Fruit fly (Drosophila melanogaster) whole organism, embryonic: Measurements from ENCODE around the gene Fdx1.

Experiments
- CG10565 ChIP-seq: fragments of 200-800 bp; sonication (Bioruptor generic); optimal IDR thresholded peaks from 3 replicates; lab custom pipeline; 2016; ENCODE audit warnings: missing biosample characterization, mild to moderate bottlenecking, missing genetic modification characterization
- CG10654 ChIP-seq: fragments of 200-800 bp; sonication (Bioruptor generic); optimal IDR thresholded peaks from 2 replicates; lab custom pipeline; 2016; ENCODE audit warnings: missing biosample characterization, missing genetic modification characterization
- CG11695 ChIP-seq: fragments of 200-800 bp; sonication (Bioruptor generic); IDR thresholded peaks from 3 replicates; pipeline ENCODE4 v1.3.6; 2022; ENCODE audit warnings: missing biosample characterization, missing genetic modification characterization
- CG1233 ChIP-seq: fragments of 200-800 bp; sonication (Bioruptor generic); optimal IDR thresholded peaks from 4 replicates; lab custom pipeline; 2018; ENCODE audit warnings: missing biosample characterization, mild to moderate bottlenecking, missing genetic modification characterization
- CG13123 ChIP-seq: fragments of 200-800 bp; sonication (Bioruptor generic); optimal IDR thresholded peaks from 2 replicates; lab custom pipeline; 2016; ENCODE audit warnings: missing biosample characterization, missing genetic modification characterization
- CG13424 ChIP-seq: fragments of 200-800 bp; sonication (Bioruptor generic); optimal IDR thresholded peaks from 2 replicates; lab custom pipeline; 2019; ENCODE audit warnings: missing biosample characterization, mild to moderate bottlenecking, missing genetic modification characterization, moderate library complexity
- CG15073 ChIP-seq: fragments of 200-800 bp; sonication (Bioruptor generic); optimal IDR thresholded peaks from 2 replicates; lab custom pipeline; 2016; ENCODE audit warnings: missing biosample characterization, missing genetic modification characterization
- CG15696 ChIP-seq: fragments of 200-800 bp; sonication (Bioruptor generic); optimal IDR thresholded peaks from 2 replicates; lab custom pipeline; 2019; ENCODE audit warnings: missing biosample characterization, mild to moderate bottlenecking, missing genetic modification characterization, moderate library complexity
- CG2129 ChIP-seq: fragments of 200-800 bp; sonication (Bioruptor generic); IDR thresholded peaks from 2 replicates; pipeline ENCODE4 v1.3.6; 2022; ENCODE audit warnings: missing biosample characterization, missing genetic modification characterization; ENCODE audit not compliant: partially characterized antibody
- CG2199 ChIP-seq: fragments of 200-800 bp; sonication (Bioruptor generic); IDR thresholded peaks from 3 replicates; pipeline ENCODE4 v1.3.6; 2022; ENCODE audit warnings: missing biosample characterization, missing genetic modification characterization
- CG2202 ChIP-seq: fragments of 200-800 bp; sonication (Bioruptor generic); optimal IDR thresholded peaks from 2 replicates; lab custom pipeline; 2018; ENCODE audit warnings: missing biosample characterization, mild to moderate bottlenecking, missing genetic modification characterization
- CG34376 ChIP-seq: fragments of 200-800 bp; sonication (Bioruptor generic); optimal IDR thresholded peaks from 2 replicates; lab custom pipeline; 2018; ENCODE audit warnings: missing biosample characterization, mild to moderate bottlenecking, missing genetic modification characterization
- CG34422 ChIP-seq: fragments of 200-800 bp; sonication (Bioruptor generic); IDR thresholded peaks from 3 replicates; pipeline ENCODE4 v1.3.6; 2022; ENCODE audit warnings: missing biosample characterization, missing genetic modification characterization
- CG4282 ChIP-seq: fragments of 200-800 bp; sonication (Bioruptor generic); optimal IDR thresholded peaks from 2 replicates; lab custom pipeline; 2016; ENCODE audit warnings: missing biosample characterization, missing genetic modification characterization
- CG4360 ChIP-seq: fragments of 200-800 bp; sonication (Bioruptor generic); IDR thresholded peaks from 2 replicates; pipeline ENCODE4 v1.3.6; 2022; ENCODE audit warnings: missing biosample characterization, missing genetic modification characterization
- CG5180 ChIP-seq: fragments of 200-800 bp; sonication (Bioruptor generic); optimal IDR thresholded peaks from 3 replicates; lab custom pipeline; 2017; ENCODE audit warnings: missing biosample characterization, missing genetic modification characterization, mild to moderate bottlenecking, moderate library complexity, missing genetic modification reagents
- CG5953 ChIP-seq: fragments of 200-800 bp; sonication (Bioruptor generic); IDR thresholded peaks from 2 replicates; pipeline ENCODE4 v1.3.6; 2022; ENCODE audit warnings: missing biosample characterization, missing genetic modification characterization
- CG6689 ChIP-seq: fragments of 200-800 bp; sonication (Bioruptor generic); IDR thresholded peaks from 2 replicates; pipeline ENCODE4 v1.3.6; 2022; ENCODE audit warnings: missing biosample characterization, missing genetic modification characterization
- CG6791 ChIP-seq: fragments of 200-800 bp; sonication (Bioruptor generic); IDR thresholded peaks from 3 replicates; pipeline ENCODE4 v1.3.6; 2022; ENCODE audit warnings: missing biosample characterization, missing genetic modification characterization; ENCODE audit not compliant: partially characterized antibody
- CG7839 ChIP-seq: fragments of 200-800 bp; sonication (Bioruptor generic); optimal IDR thresholded peaks from 3 replicates; lab custom pipeline; 2018; ENCODE audit warnings: missing biosample characterization, mild to moderate bottlenecking, missing genetic modification characterization, moderate library complexity
- CG7987 ChIP-seq: fragments of 200-800 bp; sonication (Bioruptor generic); optimal IDR thresholded peaks from 2 replicates; lab custom pipeline; 2018; ENCODE audit warnings: missing biosample characterization, mild to moderate bottlenecking, missing genetic modification characterization, moderate library complexity
- CG9817 ChIP-seq: fragments of 200-800 bp; sonication (Bioruptor generic); optimal IDR thresholded peaks from 2 replicates; lab custom pipeline; 2018; ENCODE audit warnings: missing biosample characterization, mild to moderate bottlenecking, missing genetic modification characterization, moderate library complexity
- CG9876 ChIP-seq: fragments of 200-800 bp; sonication (Bioruptor generic); optimal IDR thresholded peaks from 2 replicates; lab custom pipeline; 2016; ENCODE audit warnings: missing biosample characterization, missing genetic modification characterization
- Elba2 ChIP-seq: fragments of 200-800 bp; sonication (Bioruptor generic); optimal IDR thresholded peaks from 3 replicates; lab custom pipeline; 2016; ENCODE audit warnings: missing biosample characterization, missing genetic modification characterization
- HmgD ChIP-seq: fragments of 200-800 bp; sonication (Bioruptor generic); optimal IDR thresholded peaks from 3 replicates; lab custom pipeline; 2016; ENCODE audit warnings: missing biosample characterization, missing genetic modification characterization
- Meics ChIP-seq: fragments of 200-800 bp; sonication (Bioruptor generic); optimal IDR thresholded peaks from 2 replicates; lab custom pipeline; 2017; ENCODE audit warnings: missing biosample characterization, mild to moderate bottlenecking, missing genetic modification characterization
- Sin3A ChIP-seq: fragments of >200 bp; optimal IDR thresholded peaks from 2 replicates; lab custom pipeline; 2018
- Six4 ChIP-seq: fragments of 200-800 bp; sonication (Bioruptor generic); optimal IDR thresholded peaks from 2 replicates; lab custom pipeline; 2016; ENCODE audit warnings: missing biosample characterization, missing genetic modification characterization
- Sry-δ ChIP-seq: fragments of 200-800 bp; sonication (Bioruptor generic); optimal IDR thresholded peaks from 2 replicates; lab custom pipeline; 2016; ENCODE audit warnings: missing biosample characterization, missing genetic modification characterization
- bsh ChIP-seq, 2 experiments: fragments of 200-800 bp; sonication (Bioruptor generic); optimal IDR thresholded peaks; 2 replicates each; lab custom pipeline; 2017 to 2018; ENCODE audit warnings: mild to moderate bottlenecking in 2 of 2, missing biosample characterization in 2 of 2, missing genetic modification characterization in 2 of 2, moderate library complexity in 1 of 2
- caup ChIP-seq: fragments of 200-800 bp; sonication (Bioruptor generic); optimal IDR thresholded peaks from 3 replicates; lab custom pipeline; 2017; ENCODE audit warnings: missing biosample characterization, mild to moderate bottlenecking, missing genetic modification characterization, moderate library complexity; ENCODE audit not compliant: severe bottlenecking
- chif ChIP-seq, 2 experiments: fragments of 200-800 bp; sonication (Bioruptor generic); optimal IDR thresholded peaks; 3 replicates each; lab custom pipeline; 2016; ENCODE audit warnings: missing biosample characterization in 2 of 2, missing genetic modification characterization in 2 of 2
- croc ChIP-seq: fragments of 200-800 bp; sonication (Bioruptor generic); conservative IDR thresholded peaks from 3 replicates; pipeline ENCODE4 v1.3.6; 2022; ENCODE audit warnings: missing biosample characterization, missing genetic modification characterization
- dmrt11E ChIP-seq: fragments of 200-800 bp; sonication (Bioruptor generic); optimal IDR thresholded peaks from 3 replicates; lab custom pipeline; 2018; ENCODE audit warnings: missing biosample characterization, mild to moderate bottlenecking, missing genetic modification characterization, moderate library complexity
- emc ChIP-seq: fragments of 200-800 bp; sonication (Bioruptor generic); optimal IDR thresholded peaks from 2 replicates; lab custom pipeline; 2016; ENCODE audit warnings: missing biosample characterization, missing genetic modification characterization
- eve ChIP-seq, 2 experiments: fragments of >200 bp; optimal IDR thresholded peaks; 2 replicates each; lab custom pipeline; 2017; ENCODE audit warnings: missing biosample characterization in 2 of 2, missing genetic modification characterization in 2 of 2
- eyg ChIP-seq: fragments of 200-800 bp; sonication (Bioruptor generic); optimal IDR thresholded peaks from 3 replicates; lab custom pipeline; 2016; ENCODE audit warnings: missing biosample characterization, missing genetic modification characterization
- gfzf ChIP-seq: fragments of 200-800 bp; sonication (Bioruptor generic); optimal IDR thresholded peaks from 2 replicates; lab custom pipeline; 2016; ENCODE audit warnings: missing biosample characterization, mild to moderate bottlenecking, missing genetic modification characterization, moderate library complexity
- grau ChIP-seq: fragments of 200-800 bp; optimal IDR thresholded peaks from 3 replicates; lab custom pipeline; 2019; ENCODE audit warnings: missing biosample characterization, mild to moderate bottlenecking, missing genetic modification characterization, moderate library complexity
- ham ChIP-seq: fragments of 200-800 bp; sonication (Bioruptor generic); IDR thresholded peaks from 2 replicates; pipeline ENCODE4 v1.3.6; 2022; ENCODE audit warnings: missing biosample characterization, missing genetic modification characterization
- jumu ChIP-seq: fragments of 200-800 bp; sonication (Bioruptor generic); optimal IDR thresholded peaks from 3 replicates; lab custom pipeline; 2016; ENCODE audit warnings: missing biosample characterization, missing genetic modification characterization
- kah ChIP-seq: fragments of 200-800 bp; sonication (Bioruptor generic); optimal IDR thresholded peaks from 2 replicates; lab custom pipeline; 2018; ENCODE audit warnings: missing biosample characterization, mild to moderate bottlenecking, missing genetic modification characterization
- pros ChIP-seq: fragments of 200-800 bp; sonication (Bioruptor generic); optimal IDR thresholded peaks from 3 replicates; lab custom pipeline; 2019; ENCODE audit warnings: missing biosample characterization, mild to moderate bottlenecking, missing genetic modification characterization, moderate library complexity
- ro ChIP-seq: fragments of 200-800 bp; sonication (Bioruptor generic); IDR thresholded peaks from 2 replicates; pipeline ENCODE4 v1.3.6; 2022; ENCODE audit warnings: missing biosample characterization, missing genetic modification characterization
- seq ChIP-seq: fragments of 200-800 bp; sonication (Bioruptor generic); IDR thresholded peaks from 2 replicates; pipeline ENCODE4 v1.3.6; 2022; ENCODE audit warnings: missing biosample characterization, missing genetic modification characterization
- sisA ChIP-seq: fragments of 200-800 bp; sonication (Bioruptor generic); IDR thresholded peaks from 2 replicates; pipeline ENCODE4 v1.3.6; 2022; ENCODE audit warnings: missing biosample characterization, missing genetic modification characterization
- slp2 ChIP-seq: fragments of 200-800 bp; sonication (Bioruptor generic); optimal IDR thresholded peaks from 2 replicates; lab custom pipeline; 2016; ENCODE audit warnings: missing biosample characterization, missing genetic modification characterization
- sna ChIP-seq: fragments of 200-800 bp; sonication (Bioruptor generic); IDR thresholded peaks from 2 replicates; pipeline ENCODE4 v1.3.6; 2022; ENCODE audit warnings: missing biosample characterization, missing genetic modification characterization; ENCODE audit not compliant: partially characterized antibody
- ssp ChIP-seq: fragments of 200-800 bp; sonication (Bioruptor generic); IDR thresholded peaks from 2 replicates; pipeline ENCODE4 v1.3.6; 2022; ENCODE audit warnings: missing biosample characterization, missing genetic modification characterization
- vvl ChIP-seq: fragments of 200-800 bp; sonication (Bioruptor generic); IDR thresholded peaks from 2 replicates; pipeline ENCODE4 v1.3.6; 2022; ENCODE audit warnings: missing biosample characterization, missing genetic modification characterization
- wor ChIP-seq: fragments of 200-800 bp; sonication (Bioruptor generic); IDR thresholded peaks from 2 replicates; pipeline ENCODE4 v1.3.6; 2022; ENCODE audit warnings: missing biosample characterization, missing genetic modification characterization
- zf30C ChIP-seq: fragments of 200-800 bp; sonication (Bioruptor generic); optimal IDR thresholded peaks from 3 replicates; lab custom pipeline; 2018; ENCODE audit warnings: missing biosample characterization, mild to moderate bottlenecking, missing genetic modification characterization

Gene Fdx1

dm6 chr3L:9370907-9371365, at the start of gene Fdx1 (continued):
- TF ChIP-seq eyg (GFP tag; lab: Kevin White, UChicago) (no peak), CG9876 (GFP tag; lab: Kevin White, UChicago) (no peak), seq (GFP tag; lab: Robert Waterston, UW) (no peak), caup (GFP tag; lab: Kevin White, UChicago) (peak; percentile 5), CG6791 (GFP tag; lab: Robert Waterston, UW) (no peak), zf30C (GFP tag; lab: Kevin White, UChicago) (no peak), kah (GFP tag; lab: Kevin White, UChicago) (no peak), sna (GFP tag; lab: Robert Waterston, UW) (peak; percentile 77), gfzf (GFP tag; lab: Kevin White, UChicago) (no peak), ham (GFP tag; lab: Robert Waterston, UW) (no peak), CG5953 (GFP tag; lab: Robert Waterston, UW) (no peak), grau (peak; percentile 50), CG15073 (no peak), CG10654 (GFP tag; lab: Kevin White, UChicago) (no peak), pros (GFP tag; lab: Kevin White, UChicago) (no peak), CG1233 (GFP tag; lab: Kevin White, UChicago) (no peak), bsh (GFP tag; optimal IDR thresholded peaks at IDR 0.05; lab: Kevin White, UChicago) (peak in 1 of 2 experiments; percentile 50), CG10565 (no peak), CG2202 (tag; lab: Kevin White, UChicago) (no peak), Sin3A (lab: Kevin White, UChicago) (no peak), CG15696 (tag; lab: Kevin White, UChicago) (no peak), HmgD (no peak), sisA (no peak), ro (GFP tag; lab: Robert Waterston, UW) (no peak), CG7839 (peak; percentile 32), chif (GFP tag; optimal IDR thresholded peaks at IDR 0.05; lab: Kevin White, UChicago) (no peak), emc (GFP tag; lab: Kevin White, UChicago) (no peak), eve (GFP tag; optimal IDR thresholded peaks at IDR 0.05; lab: Kevin White, UChicago) (no peak), slp2 (GFP tag; lab: Kevin White, UChicago) (no peak), vvl (GFP tag; lab: Robert Waterston, UW) (peak; percentile 20; the same call in 1 of the 2 replicates), croc (GFP tag; lab: Robert Waterston, UW) (no peak), CG6689 (GFP tag; lab: Robert Waterston, UW) (no peak), CG34376 (GFP tag; lab: Kevin White, UChicago) (peak; percentile 10), CG11695 (GFP tag; lab: Robert Waterston, UW) (0 out of 3 replicates have a peak, but pooled peaks have one; percentile 22), CG13123 (no peak), dmrt11E (no peak), CG5180 (GFP tag; lab: Kevin White, UChicago) (no peak), Elba2 (GFP tag; lab: Kevin White, UChicago) (no peak), wor (no peak), CG7987 (no peak), ssp (no peak), Meics (GFP tag; lab: Kevin White, UChicago) (peak; percentile 42), jumu (GFP tag; lab: Kevin White, UChicago) (no peak), CG13424 (tag; lab: Kevin White, UChicago) (peak; percentile 70), Sry-δ (peak; percentile 70), CG34422 (peak; percentile 58; the same call in 1 of the 3 replicates), CG4282 (GFP tag; lab: Kevin White, UChicago) (no peak), CG9817 (tag; lab: Kevin White, UChicago) (peak; percentile 25), CG2199 (GFP tag; lab: Robert Waterston, UW) (no peak), Six4 (GFP tag; lab: Kevin White, UChicago) (peak; percentile 11), CG2129 (GFP tag; lab: Robert Waterston, UW) (no peak), CG4360 (GFP tag; lab: Robert Waterston, UW) (no peak)
